Worm (Caenorhabditis elegans) whole organism, dauer: ENCODE measurements around the gene F58F9.8.
"Not testable (repeated sequence)": the region's sequence is repeated elsewhere in the genome, so short reads cannot be mapped to it uniquely, and the experiment has no call there.

ENCODE experiments used
- unc-62 ChIP-seq: sonication (generic microtip); optimal IDR thresholded peaks from 2 replicates; lab custom pipeline; 2017; ENCODE audit warnings: missing biosample characterization, missing genetic modification reagents, missing genetic modification characterization

Gene F58F9.8

DNA sequence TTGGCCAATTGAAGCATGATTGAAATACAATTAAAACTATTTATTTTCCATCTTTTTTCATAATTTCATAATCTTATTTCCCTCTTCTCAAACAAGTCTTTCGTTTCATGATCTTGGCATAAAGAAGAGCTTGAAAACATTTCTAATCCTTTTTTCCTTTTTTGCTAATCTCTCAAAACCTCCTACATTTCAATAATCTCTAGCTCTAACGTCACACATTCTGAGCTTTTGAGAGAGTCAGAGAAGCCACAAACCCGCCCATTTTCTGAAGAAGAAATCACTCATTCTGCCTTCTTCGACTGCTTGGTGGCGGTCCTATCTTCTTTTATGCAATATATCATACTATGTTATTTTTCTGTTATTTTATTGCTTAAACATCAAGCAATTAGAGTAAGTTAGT, 11.6 kb downstream of the F58F9.8 start, which contains the start of gene F58F9.1:
Gene F58F9.1, plus strand, starts transcription at position 251 of the 400 bp plus-strand sequence.
- TF ChIP-seq unc-62 (GFP tag; lab: Kevin White, UChicago) = no peak

DNA sequence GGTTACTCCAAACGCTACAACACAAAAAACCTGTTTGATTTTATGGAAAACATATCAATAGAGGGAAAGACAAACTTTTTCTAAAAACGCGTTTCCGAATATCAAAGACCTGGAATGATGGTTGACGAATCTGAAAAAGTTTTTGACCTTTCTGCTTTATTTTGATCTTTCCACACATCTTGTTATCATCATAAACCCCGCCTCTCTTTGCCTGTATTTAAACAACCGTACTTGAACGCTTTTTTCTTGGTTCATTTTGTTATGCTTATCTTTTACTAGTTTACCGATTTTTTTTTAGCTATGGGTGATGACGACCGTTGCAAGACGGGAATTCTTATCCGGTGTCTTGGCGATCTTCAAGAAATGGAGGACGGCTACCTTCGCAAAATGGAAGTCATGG, 15.0 kb downstream of the F58F9.8 start, which contains the start of gene T13A10.2:
Gene T13A10.2, plus strand, starts transcription at position 301 of the 400 bp plus-strand sequence.
- not testable (repeated sequence) for TF ChIP-seq unc-62 (GFP tag; lab: Kevin White, UChicago)

DNA sequence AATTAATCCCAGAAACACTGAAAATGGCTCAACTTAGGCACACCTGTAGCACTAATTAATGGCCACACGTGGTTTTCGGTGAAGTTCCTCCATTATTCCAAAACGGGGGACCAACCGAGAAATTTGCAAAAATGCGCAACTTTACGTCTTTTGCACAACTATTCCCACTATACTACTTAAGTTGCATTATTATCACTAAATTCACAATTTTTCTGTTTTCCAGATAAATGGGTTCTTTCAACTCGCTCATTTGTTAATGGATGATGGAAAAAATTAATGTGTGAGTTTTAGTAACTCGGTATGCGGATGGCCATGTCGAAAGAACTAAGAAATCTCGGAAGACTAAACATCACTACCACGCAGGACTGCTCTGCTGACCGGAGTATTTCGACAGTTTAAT, 16.7 kb downstream of the F58F9.8 start, which contains the start of gene T13A10.64:
Gene T13A10.64, plus strand, starts transcription at position 301 of the 400 bp plus-strand sequence.
- TF ChIP-seq unc-62 (GFP tag; lab: Kevin White, UChicago) = no peak

DNA sequence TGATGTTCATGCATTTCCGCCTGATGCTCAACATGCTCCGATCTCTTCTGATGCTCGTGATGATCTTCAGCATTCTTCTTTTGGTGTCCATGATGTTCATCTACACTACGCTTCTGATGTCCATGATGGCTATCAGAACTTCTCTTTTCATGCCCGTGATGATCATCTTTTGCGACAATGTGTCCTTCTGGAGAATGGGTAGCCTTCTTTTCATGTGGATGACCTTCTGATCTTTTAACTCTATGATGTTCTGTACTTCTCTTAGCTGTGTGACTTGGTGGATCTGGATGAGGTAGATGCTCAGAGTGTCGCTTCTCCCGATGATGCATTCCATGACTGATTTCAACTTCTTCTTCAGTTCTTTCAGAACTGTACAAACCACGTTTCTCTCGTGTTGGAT, 21.0 kb downstream of the F58F9.8 start:
- no peak for TF ChIP-seq unc-62 (GFP tag; lab: Kevin White, UChicago)

DNA sequence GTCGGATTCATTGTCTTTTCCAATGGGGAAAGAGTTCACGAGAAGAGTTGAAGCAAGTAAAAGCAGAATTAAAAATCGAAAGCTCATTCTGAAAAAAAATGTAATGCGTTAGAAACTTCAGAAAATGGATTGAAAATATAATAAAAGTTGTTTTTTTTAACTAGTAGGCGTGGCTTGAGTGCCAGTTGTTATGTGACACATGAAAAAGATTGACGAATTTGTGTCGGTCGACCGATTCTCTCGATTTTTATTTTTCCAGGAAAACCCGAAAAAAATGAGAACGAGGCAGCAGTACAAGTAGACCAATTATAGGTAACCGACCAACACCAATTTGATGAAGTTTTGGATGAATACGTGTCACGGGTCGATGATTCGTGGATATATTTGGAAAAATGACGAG, 21.8 kb downstream of the F58F9.8 start, which contains the start of gene nlp-16:
Gene nlp-16, minus strand, starts transcription at position 101 of the 400 bp plus-strand sequence.
- TF ChIP-seq unc-62 (GFP tag; lab: Kevin White, UChicago) = no peak

DNA sequence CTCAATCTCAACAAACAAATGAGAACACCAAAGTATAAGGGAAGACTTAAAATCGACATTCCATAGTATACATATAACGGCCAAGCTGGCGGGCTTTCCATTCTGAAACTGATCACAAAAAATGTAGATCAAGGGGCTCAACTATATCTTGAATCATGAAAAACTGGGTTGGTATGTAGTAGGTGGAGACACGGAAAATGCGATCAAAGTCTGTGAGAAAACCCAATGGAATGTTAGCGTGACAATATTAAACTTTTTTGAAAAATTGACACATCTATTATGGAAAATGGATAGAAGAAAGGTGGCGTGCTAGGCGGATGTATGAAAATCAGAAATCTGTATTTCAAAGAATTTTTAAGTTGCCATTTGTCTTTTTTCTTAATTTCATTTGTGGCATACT, 25.3 kb downstream of the F58F9.8 start, which contains the start of gene srv-28:
Gene srv-28, minus strand, starts transcription at position 101 of the 400 bp plus-strand sequence.
- TF ChIP-seq unc-62 (GFP tag; lab: Kevin White, UChicago) = no peak

DNA sequence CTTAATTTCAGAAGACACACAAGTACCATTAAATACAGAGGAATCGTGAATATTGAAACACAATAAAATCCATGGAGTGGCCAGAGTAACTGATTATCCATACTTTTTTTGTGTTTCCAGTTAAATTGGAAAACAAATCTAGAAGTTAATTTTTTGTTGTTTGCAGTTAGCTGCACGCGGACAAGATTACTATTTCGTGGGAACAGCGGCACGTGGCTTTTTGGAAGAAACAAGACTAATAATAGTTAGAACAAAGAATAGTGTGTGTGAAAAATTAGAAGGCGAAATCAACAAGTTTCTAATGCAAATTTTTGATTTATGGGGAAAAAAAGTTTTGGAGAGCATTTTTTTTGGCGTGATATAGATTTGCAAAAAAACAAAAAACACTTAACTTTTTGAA, 28.5 kb downstream of the F58F9.8 start, which contains the start of gene srv-29:
Gene srv-29, minus strand, starts transcription at position 101 of the 400 bp plus-strand sequence.
- TF ChIP-seq unc-62 (GFP tag; lab: Kevin White, UChicago) = no peak

DNA sequence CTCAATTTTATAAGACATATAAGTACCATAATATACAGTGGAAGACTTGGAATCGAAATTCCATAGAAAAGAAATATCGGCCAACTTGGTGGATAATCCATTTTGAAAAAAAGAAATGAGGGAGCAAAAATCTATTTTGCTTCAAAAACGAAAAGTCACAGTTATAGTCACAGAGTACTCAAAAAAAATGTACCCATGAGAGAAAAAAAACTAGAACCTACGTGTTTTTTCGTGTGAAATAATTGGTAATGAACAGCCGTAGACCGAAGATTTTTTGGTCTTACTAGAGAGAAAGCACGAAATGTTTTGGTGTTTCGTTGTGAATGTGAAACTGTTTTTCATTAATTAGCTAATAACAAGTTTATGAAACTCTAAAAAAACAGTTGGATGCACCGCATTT, 31.4 kb downstream of the F58F9.8 start, which contains the start of gene srv-30:
Gene srv-30, minus strand, starts transcription at position 101 of the 400 bp plus-strand sequence.
- TF ChIP-seq unc-62 (GFP tag; lab: Kevin White, UChicago) = no peak

DNA sequence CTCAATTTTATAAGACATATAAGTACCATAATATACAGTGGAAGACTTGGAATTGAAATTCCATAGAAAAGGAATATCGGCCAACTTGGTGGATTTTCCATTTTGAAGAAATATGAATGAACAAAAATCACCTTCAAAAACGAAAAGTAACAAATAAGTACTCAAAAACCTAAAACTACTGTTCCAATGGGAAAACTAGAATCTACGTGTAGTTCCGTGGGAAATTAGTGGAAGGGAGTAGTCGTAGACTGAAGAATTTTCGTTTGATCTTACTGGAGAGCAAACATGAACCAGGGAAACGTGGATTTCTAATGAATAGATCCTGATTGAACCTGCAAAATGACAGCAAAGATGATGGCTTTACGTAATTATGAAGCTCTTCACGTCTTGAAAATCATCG, 33.9 kb downstream of the F58F9.8 start, which contains the start of gene srv-31:
Gene srv-31, minus strand, starts transcription at position 101 of the 400 bp plus-strand sequence.
- TF ChIP-seq unc-62 (GFP tag; lab: Kevin White, UChicago) = no peak

DNA sequence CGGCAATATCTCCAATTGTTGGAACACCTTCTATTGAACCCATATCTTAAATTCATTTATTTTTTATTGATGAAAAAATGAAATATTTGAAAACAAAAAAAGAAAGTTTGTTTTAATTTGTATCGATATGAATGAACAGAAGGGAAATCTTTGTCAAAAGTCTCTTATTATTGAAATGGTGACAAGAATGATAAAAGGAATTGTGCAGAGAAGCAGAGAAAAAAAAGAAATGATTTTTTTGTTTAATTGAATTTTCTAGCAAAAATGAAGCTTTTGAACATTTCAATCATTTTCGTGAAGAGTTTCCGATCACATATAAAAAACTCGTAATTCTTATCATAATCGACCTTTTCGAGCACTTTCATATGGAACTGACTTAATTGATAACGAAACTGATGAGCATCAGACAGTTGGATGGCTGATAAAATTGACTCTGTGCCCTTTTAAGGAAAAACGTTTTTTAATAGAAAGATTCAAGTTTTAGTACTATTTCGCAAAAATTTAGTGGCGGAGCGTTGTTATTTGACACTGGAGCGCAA, 37.8 kb downstream of the F58F9.8 start, which contains the start of the genes aat-4 and T13A10.1:
Gene aat-4, minus strand, starts transcription at position 51 of the 539 bp plus-strand sequence.
Gene T13A10.1, plus strand, starts transcription at position 411 of the 539 bp plus-strand sequence.
- TF ChIP-seq unc-62 (GFP tag; lab: Kevin White, UChicago) = no peak

DNA sequence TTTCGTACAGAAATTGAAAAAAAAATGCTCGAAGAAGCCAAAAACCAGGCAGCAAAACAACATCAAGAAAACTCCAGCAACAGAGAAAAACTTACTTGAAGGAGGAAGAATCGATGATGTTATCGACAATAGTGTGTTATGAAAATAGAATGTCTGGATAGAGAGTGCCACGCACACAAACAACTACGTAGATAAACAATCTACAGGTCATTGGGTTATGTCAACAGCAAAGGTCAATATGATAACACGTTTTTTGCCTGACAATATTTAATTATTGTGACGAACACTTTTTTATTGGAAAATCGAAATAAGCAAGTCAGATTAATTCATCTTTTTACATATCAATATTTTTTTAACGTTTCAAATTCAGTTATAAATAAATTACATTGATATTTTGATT, 41.4 kb downstream of the F58F9.8 start, which contains the start of gene sams-5:
Gene sams-5, minus strand, starts transcription at position 131 of the 400 bp plus-strand sequence.
- TF ChIP-seq unc-62 (GFP tag; lab: Kevin White, UChicago) = no peak

DNA sequence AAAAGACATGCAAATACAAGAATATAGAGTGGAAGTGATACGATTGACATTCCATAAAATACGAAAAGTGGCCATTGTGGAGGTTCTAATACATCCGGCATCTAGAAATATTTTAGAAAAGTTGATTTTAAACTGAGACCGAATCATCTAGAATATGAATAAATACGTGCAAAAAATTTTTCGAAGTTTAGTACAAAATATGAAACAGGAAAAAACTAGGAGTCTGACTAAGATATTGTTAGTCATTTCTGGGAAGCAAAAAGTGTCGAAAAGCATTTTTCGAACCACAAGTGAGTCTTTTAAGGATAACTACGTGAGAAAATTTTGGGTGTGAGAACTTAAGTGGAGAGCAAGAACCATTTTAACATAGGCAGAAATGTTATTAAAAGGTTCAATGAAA, 44.2 kb downstream of the F58F9.8 start, which contains the start of gene srv-32:
Gene srv-32, minus strand, starts transcription at position 101 of the 400 bp plus-strand sequence.
- no peak for TF ChIP-seq unc-62 (GFP tag; lab: Kevin White, UChicago)

DNA sequence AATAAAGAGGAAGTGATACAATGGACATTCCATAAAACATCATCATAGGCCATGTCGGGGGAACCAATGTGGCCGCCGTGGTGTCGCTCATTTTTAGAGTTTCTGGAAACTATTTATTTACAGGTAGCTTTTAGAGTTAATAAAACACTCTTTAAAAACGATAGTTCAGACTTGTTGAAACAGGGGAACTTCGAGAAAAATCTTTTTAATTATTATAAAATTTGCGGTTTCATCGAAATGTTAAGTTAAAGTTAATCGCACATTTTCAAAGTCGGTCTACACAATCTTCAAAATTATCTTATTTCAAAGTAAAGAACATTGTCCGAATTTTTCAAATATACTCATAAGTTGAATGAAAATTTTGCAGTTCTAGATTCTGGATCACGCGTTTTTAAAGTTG, 46.3 kb downstream of the F58F9.8 start, which contains the start of gene ops-1:
Gene ops-1, minus strand, starts transcription at position 101 of the 400 bp plus-strand sequence.
- no peak for TF ChIP-seq unc-62 (GFP tag; lab: Kevin White, UChicago)
